Worm (Caenorhabditis elegans) whole organism, L4/young adult: ENCODE data around the gene ctl-3.
"Not testable (repeated sequence)": the region's sequence is repeated elsewhere in the genome, so short reads cannot be mapped to it uniquely, and the experiment has no call there.

Source experiments
- W03F9.2 ChIP-seq: fragments of 150-350 bp; optimal IDR thresholded peaks from 2 replicates; lab custom pipeline; 2014; ENCODE audit warnings: missing biosample characterization, missing genetic modification characterization
- dao-5 ChIP-seq: sonication (generic microtip); optimal IDR thresholded peaks from 2 replicates; lab custom pipeline; 2016; ENCODE audit warnings: missing genotype, missing genetic modification characterization, moderate library complexity, missing compliant biosample characterization
- him-1 ChIP-seq: sonication (generic microtip); optimal IDR thresholded peaks from 2 replicates; lab custom pipeline; 2016; ENCODE audit warnings: missing genotype, missing genetic modification reagents, missing genetic modification characterization, missing compliant biosample characterization

DNA sequence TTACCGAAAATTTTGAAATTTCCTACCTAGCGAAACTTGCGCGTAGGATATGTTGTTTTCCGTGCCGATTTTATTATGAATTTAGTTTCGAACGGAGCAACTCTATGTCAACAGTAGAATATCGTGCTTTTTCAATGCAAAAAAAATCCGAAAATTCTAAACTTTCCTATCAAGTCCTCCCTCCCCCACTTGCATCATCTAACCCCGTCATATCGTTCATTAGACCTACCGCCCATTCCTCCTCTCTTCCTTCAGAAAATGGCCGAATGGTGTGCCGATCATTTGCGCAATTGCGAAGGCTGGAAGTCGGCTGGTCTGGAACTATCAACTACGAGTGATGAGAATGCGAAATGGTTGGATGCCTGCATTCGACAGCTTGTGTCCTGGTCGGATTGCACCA, 13.5 kb downstream of the ctl-3 start, which contains the start of gene Y54G11A.7:
- TF ChIP-seq dao-5, him-1, W03F9.2 (tag; lab: Kevin White, UChicago): not testable (repeated sequence)
